Fruit fly (Drosophila melanogaster) whole organism, pupa: ENCODE measurements around the gene Or67c.

Experiments
- CG10348 ChIP-seq: fragments of 200-800 bp; sonication (Bioruptor generic); IDR thresholded peaks from 2 replicates; pipeline ENCODE4 v1.3.6; 2022; ENCODE audit warnings: missing biosample characterization, missing genetic modification characterization
- CG12605 ChIP-seq: fragments of 200-800 bp; sonication (Bioruptor generic); IDR thresholded peaks from 2 replicates; pipeline ENCODE4 v1.3.6; 2022; ENCODE audit warnings: missing biosample characterization, missing genetic modification characterization
- CG13204 ChIP-seq: fragments of 200-800 bp; sonication (Bioruptor generic); optimal IDR thresholded peaks from 2 replicates; lab custom pipeline; 2018; ENCODE audit warnings: missing biosample characterization, mild to moderate bottlenecking, missing genetic modification characterization, moderate library complexity
- CG15710 ChIP-seq: fragments of 200-800 bp; sonication (Bioruptor generic); optimal IDR thresholded peaks from 2 replicates; lab custom pipeline; 2018; ENCODE audit warnings: missing biosample characterization, mild to moderate bottlenecking, missing genetic modification characterization, moderate library complexity
- CG17806 ChIP-seq: fragments of 200-800 bp; sonication (Bioruptor generic); optimal IDR thresholded peaks from 2 replicates; lab custom pipeline; 2018; ENCODE audit warnings: missing biosample characterization, mild to moderate bottlenecking, missing genetic modification characterization, moderate library complexity
- CG4496 ChIP-seq: fragments of 200-800 bp; sonication (Bioruptor generic); IDR thresholded peaks from 3 replicates; pipeline ENCODE4 v1.3.6; 2022; ENCODE audit warnings: missing biosample characterization, missing genetic modification characterization
- D1 ChIP-seq: fragments of 200-800 bp; sonication (Bioruptor generic); optimal IDR thresholded peaks from 2 replicates; lab custom pipeline; 2018; ENCODE audit warnings: missing biosample characterization, mild to moderate bottlenecking, missing genetic modification characterization, moderate library complexity
- Ets98B ChIP-seq: fragments of 200-800 bp; sonication (Bioruptor generic); IDR thresholded peaks from 2 replicates; pipeline ENCODE4 v1.3.6; 2022; ENCODE audit warnings: missing biosample characterization, missing genetic modification characterization
- Pif1A ChIP-seq: fragments of 200-800 bp; sonication (Bioruptor generic); optimal IDR thresholded peaks from 3 replicates; lab custom pipeline; 2016; ENCODE audit warnings: missing biosample characterization, missing genetic modification characterization
- Pif1B ChIP-seq: fragments of 200-800 bp; sonication (Bioruptor generic); optimal IDR thresholded peaks from 3 replicates; lab custom pipeline; 2016; ENCODE audit warnings: missing biosample characterization, missing genetic modification characterization
- Snoo ChIP-seq: fragments of 200-800 bp; sonication (Bioruptor generic); optimal IDR thresholded peaks from 3 replicates; lab custom pipeline; 2017; ENCODE audit warnings: missing biosample characterization, mild to moderate bottlenecking, missing genetic modification characterization, inconsistent platforms
- fd96Ca ChIP-seq: fragments of 200-800 bp; sonication (Bioruptor generic); IDR thresholded peaks from 3 replicates; pipeline ENCODE4 v1.3.6; 2022; ENCODE audit warnings: missing biosample characterization, missing genetic modification characterization
- rn ChIP-seq: fragments of 200-800 bp; sonication (Bioruptor generic); IDR thresholded peaks from 2 replicates; pipeline ENCODE4 v1.3.6; 2022; ENCODE audit warnings: missing biosample characterization, missing genetic modification characterization

dm6 chr3L:10224470-10225213 is 19.9 kb downstream of the Or67c start:
- no peak for TF ChIP-seq Ets98B
- TF ChIP-seq fd96Ca (GFP tag; lab: Robert Waterston, UW), result no peak
- TF ChIP-seq CG4496 (GFP tag; lab: Robert Waterston, UW), result no peak
- no peak for TF ChIP-seq rn (GFP tag; lab: Robert Waterston, UW)
- TF ChIP-seq D1 (tag; lab: Kevin White, UChicago), result no peak
- no peak for TF ChIP-seq CG13204
- TF ChIP-seq CG12605, result no peak
- no peak for TF ChIP-seq CG17806 (tag; lab: Kevin White, UChicago)
- no peak for TF ChIP-seq Snoo (tag; lab: Kevin White, UChicago)
- TF ChIP-seq CG10348 (GFP tag; lab: Robert Waterston, UW), result no peak
- TF ChIP-seq Pif1B, result no peak
- no peak for TF ChIP-seq Pif1A (GFP tag; lab: Kevin White, UChicago)
- no peak for TF ChIP-seq CG15710 (tag; lab: Kevin White, UChicago)
